Worm (Caenorhabditis elegans) whole organism, young adult: ENCODE results near the gene Y51H7BR.7.

ENCODE experiments used
- B0035.1 ChIP-seq: sonication (generic microtip); optimal IDR thresholded peaks from 2 replicates; lab custom pipeline; 2016; ENCODE audit warnings: missing genetic modification characterization, mild to moderate bottlenecking, missing compliant biosample characterization, missing genotype, missing genetic modification reagents
- C17E4.6 ChIP-seq: fragments of 200-800 bp; sonication (Bioruptor generic); IDR thresholded peaks from 2 replicates; pipeline ENCODE4 v1.3.6; 2022; ENCODE audit warnings: missing genetic modification reagents, missing genetic modification characterization, missing compliant biosample characterization
- D2030.7 ChIP-seq: fragments of 200-800 bp; sonication (Bioruptor generic); IDR thresholded peaks from 2 replicates; pipeline ENCODE4 v1.3.6; 2022; ENCODE audit warnings: missing genetic modification reagents, missing genetic modification characterization, missing compliant biosample characterization
- F33H1.4 ChIP-seq: fragments of 200-800 bp; sonication (Bioruptor generic); IDR thresholded peaks from 2 replicates; pipeline ENCODE4 v1.3.6; 2022; ENCODE audit warnings: missing genetic modification reagents, missing genetic modification characterization, missing compliant biosample characterization
- K12H6.12 ChIP-seq: fragments of 200-800 bp; sonication (Bioruptor generic); optimal IDR thresholded peaks from 2 replicates; lab custom pipeline; 2018; ENCODE audit warnings: mild to moderate bottlenecking, missing genetic modification characterization, missing compliant biosample characterization
- Y53F4B.3 ChIP-seq: fragments of 200-800 bp; sonication (Bioruptor generic); IDR thresholded peaks from 2 replicates; pipeline ENCODE4 v1.3.6; 2022; ENCODE audit warnings: missing genetic modification reagents, missing genetic modification characterization, missing compliant biosample characterization
- Y53G8AR.9 ChIP-seq: fragments of 200-800 bp; sonication (Bioruptor generic); conservative IDR thresholded peaks from 2 replicates; pipeline ENCODE4 v1.3.6; 2022; ENCODE audit warnings: missing genetic modification reagents, missing genetic modification characterization, missing compliant biosample characterization
- Y95B8A.8 ChIP-seq: fragments of 200-800 bp; sonication (Bioruptor generic); IDR thresholded peaks from 2 replicates; pipeline ENCODE4 v1.3.6; 2022; ENCODE audit warnings: missing genetic modification reagents, missing genetic modification characterization, missing compliant biosample characterization
- athp-1 ChIP-seq: sonication (generic microtip); optimal IDR thresholded peaks from 2 replicates; lab custom pipeline; 2017; ENCODE audit warnings: mild to moderate bottlenecking, missing genetic modification characterization, missing compliant biosample characterization
- bed-1 ChIP-seq: fragments of 200-800 bp; sonication (Bioruptor generic); IDR thresholded peaks from 2 replicates; pipeline ENCODE4 v1.3.6; 2022; ENCODE audit warnings: missing genetic modification reagents, missing genetic modification characterization, missing compliant biosample characterization
- ccch-3 ChIP-seq: fragments of 200-800 bp; sonication (Bioruptor generic); optimal IDR thresholded peaks from 2 replicates; lab custom pipeline; 2018; ENCODE audit warnings: mild to moderate bottlenecking, missing genetic modification characterization, missing compliant biosample characterization
- ceh-58 ChIP-seq: fragments of 200-800 bp; sonication (Bioruptor generic); IDR thresholded peaks from 2 replicates; pipeline ENCODE4 v1.3.6; 2022; ENCODE audit warnings: missing genetic modification characterization, missing compliant biosample characterization
- dpff-1 ChIP-seq: sonication (generic microtip); optimal IDR thresholded peaks from 2 replicates; lab custom pipeline; 2017; ENCODE audit warnings: mild to moderate bottlenecking, missing genetic modification characterization, missing compliant biosample characterization
- efl-1 ChIP-seq: fragments of 150-350 bp; optimal IDR thresholded peaks from 2 replicates; lab custom pipeline; 2014; ENCODE audit warnings: missing biosample characterization, missing genetic modification reagents, missing genetic modification characterization
- egl-44 ChIP-seq: fragments of 200-800 bp; sonication (Bioruptor generic); IDR thresholded peaks from 2 replicates; pipeline ENCODE4 v1.3.6; 2022; ENCODE audit warnings: missing genetic modification reagents, missing genetic modification characterization, missing compliant biosample characterization
- fkh-3 ChIP-seq: sonication (generic microtip); optimal IDR thresholded peaks from 2 replicates; lab custom pipeline; 2016; ENCODE audit warnings: mild to moderate bottlenecking, missing genetic modification characterization, missing compliant biosample characterization
- gei-17 ChIP-seq: fragments of 200-800 bp; sonication (Bioruptor generic); optimal IDR thresholded peaks from 2 replicates; lab custom pipeline; 2018; ENCODE audit warnings: mild to moderate bottlenecking, missing genetic modification characterization, missing compliant biosample characterization
- hmg-1.2 ChIP-seq: fragments of 200-800 bp; sonication (Bioruptor generic); IDR thresholded peaks from 2 replicates; pipeline ENCODE4 v1.3.6; 2022; ENCODE audit warnings: missing genetic modification reagents, missing genetic modification characterization, missing compliant biosample characterization
- hsf-1 ChIP-seq: fragments of 200-800 bp; sonication (Bioruptor generic); IDR thresholded peaks from 2 replicates; pipeline ENCODE4 v1.3.6; 2022; ENCODE audit warnings: missing genetic modification reagents, missing genetic modification characterization, missing compliant biosample characterization
- lin-40 ChIP-seq: sonication (generic microtip); optimal IDR thresholded peaks from 2 replicates; lab custom pipeline; 2016; ENCODE audit warnings: missing genetic modification characterization, mild to moderate bottlenecking, missing compliant biosample characterization, missing genotype, missing genetic modification reagents
- lin-54 ChIP-seq: fragments of 200-800 bp; sonication (Bioruptor generic); optimal IDR thresholded peaks from 2 replicates; lab custom pipeline; 2018; ENCODE audit warnings: mild to moderate bottlenecking, missing genetic modification characterization, missing compliant biosample characterization
- lir-1 ChIP-seq: fragments of 200-800 bp; sonication (Bioruptor generic); conservative IDR thresholded peaks from 2 replicates; pipeline ENCODE4 v1.3.6; 2022; ENCODE audit warnings: missing genetic modification reagents, missing genetic modification characterization, missing compliant biosample characterization
- lsl-1 ChIP-seq: fragments of 200-800 bp; sonication (Bioruptor generic); optimal IDR thresholded peaks from 2 replicates; lab custom pipeline; 2018; ENCODE audit warnings: mild to moderate bottlenecking, missing genetic modification characterization, moderate library complexity, missing compliant biosample characterization
- madf-10 ChIP-seq: sonication (generic microtip); optimal IDR thresholded peaks from 2 replicates; lab custom pipeline; 2016; ENCODE audit warnings: mild to moderate bottlenecking, missing genetic modification characterization, missing compliant biosample characterization
- madf-6 ChIP-seq: fragments of 200-800 bp; sonication (Bioruptor generic); IDR thresholded peaks from 2 replicates; pipeline ENCODE4 v1.3.6; 2022; ENCODE audit warnings: missing genetic modification reagents, missing genetic modification characterization, missing compliant biosample characterization
- madf-8 ChIP-seq: fragments of 200-800 bp; sonication (Bioruptor generic); conservative IDR thresholded peaks from 2 replicates; pipeline ENCODE4 v1.3.6; 2022; ENCODE audit warnings: missing genetic modification reagents, missing genetic modification characterization, missing compliant biosample characterization
- mcd-1 ChIP-seq: fragments of 200-800 bp; sonication (Bioruptor generic); IDR thresholded peaks from 2 replicates; pipeline ENCODE4 v1.3.6; 2022; ENCODE audit warnings: missing genetic modification reagents, missing genetic modification characterization, missing compliant biosample characterization
- nhr-120 ChIP-seq: fragments of 200-800 bp; sonication (Bioruptor generic); IDR thresholded peaks from 2 replicates; pipeline ENCODE4 v1.3.6; 2022; ENCODE audit warnings: missing genetic modification characterization, missing compliant biosample characterization
- nhr-90 ChIP-seq: sonication (generic microtip); optimal IDR thresholded peaks from 2 replicates; lab custom pipeline; 2016; ENCODE audit warnings: missing genotype, mild to moderate bottlenecking, missing genetic modification characterization, missing compliant biosample characterization
- pbrm-1 ChIP-seq: fragments of 200-800 bp; sonication (Bioruptor generic); IDR thresholded peaks from 2 replicates; pipeline ENCODE4 v1.3.6; 2022; ENCODE audit warnings: missing genetic modification reagents, missing genetic modification characterization, missing compliant biosample characterization
- pha-4 ChIP-seq: fragments of 150-350 bp; sonication (generic microtip); optimal IDR thresholded peaks from 2 replicates; lab custom pipeline; 2014; ENCODE audit warnings: missing biosample characterization, missing genetic modification reagents, missing genetic modification characterization
- repo-1 ChIP-seq: sonication (generic microtip); optimal IDR thresholded peaks from 2 replicates; lab custom pipeline; 2017; ENCODE audit warnings: mild to moderate bottlenecking, missing genetic modification characterization, missing compliant biosample characterization
- snpc-1.1 ChIP-seq: sonication (generic microtip); optimal IDR thresholded peaks from 2 replicates; lab custom pipeline; 2017; ENCODE audit warnings: missing genetic modification characterization, mild to moderate bottlenecking, missing compliant biosample characterization, antibody characterized with exemption, moderate library complexity, missing genotype, missing genetic modification reagents; ENCODE audit not compliant: insufficient read depth
- somi-1 ChIP-seq: fragments of 200-800 bp; sonication (Bioruptor generic); optimal IDR thresholded peaks from 2 replicates; lab custom pipeline; 2018; ENCODE audit warnings: mild to moderate bottlenecking, missing genetic modification characterization, missing compliant biosample characterization
- sptf-2 ChIP-seq: fragments of 200-800 bp; sonication (Bioruptor generic); optimal IDR thresholded peaks from 2 replicates; lab custom pipeline; 2018; ENCODE audit warnings: mild to moderate bottlenecking, missing genetic modification characterization, missing compliant biosample characterization
- tbx-9 ChIP-seq: sonication (generic microtip); optimal IDR thresholded peaks from 2 replicates; lab custom pipeline; 2016; ENCODE audit warnings: borderline replicate concordance, missing genetic modification characterization, inconsistent platforms, missing compliant biosample characterization
- tlf-1 ChIP-seq: fragments of 200-800 bp; sonication (Bioruptor generic); optimal IDR thresholded peaks from 2 replicates; lab custom pipeline; 2018; ENCODE audit warnings: mild to moderate bottlenecking, missing genetic modification characterization, missing compliant biosample characterization
- xnd-1 ChIP-seq: sonication (generic microtip); optimal IDR thresholded peaks from 2 replicates; lab custom pipeline; 2016; ENCODE audit warnings: missing genotype, missing genetic modification reagents, missing genetic modification characterization, missing compliant biosample characterization
- ztf-25 ChIP-seq: fragments of 200-800 bp; sonication (Bioruptor generic); IDR thresholded peaks from 2 replicates; pipeline ENCODE4 v1.3.6; 2022; ENCODE audit warnings: missing genetic modification reagents, missing genetic modification characterization, missing compliant biosample characterization
- ztf-26 ChIP-seq: sonication (generic microtip); optimal IDR thresholded peaks from 2 replicates; lab custom pipeline; 2017; ENCODE audit warnings: missing genetic modification characterization, missing compliant biosample characterization
- ztf-3 ChIP-seq: fragments of 200-800 bp; sonication (Bioruptor generic); optimal IDR thresholded peaks from 2 replicates; lab custom pipeline; 2018; ENCODE audit warnings: mild to moderate bottlenecking, missing genetic modification characterization, missing compliant biosample characterization

Y51H7BR.7 gene

DNA sequence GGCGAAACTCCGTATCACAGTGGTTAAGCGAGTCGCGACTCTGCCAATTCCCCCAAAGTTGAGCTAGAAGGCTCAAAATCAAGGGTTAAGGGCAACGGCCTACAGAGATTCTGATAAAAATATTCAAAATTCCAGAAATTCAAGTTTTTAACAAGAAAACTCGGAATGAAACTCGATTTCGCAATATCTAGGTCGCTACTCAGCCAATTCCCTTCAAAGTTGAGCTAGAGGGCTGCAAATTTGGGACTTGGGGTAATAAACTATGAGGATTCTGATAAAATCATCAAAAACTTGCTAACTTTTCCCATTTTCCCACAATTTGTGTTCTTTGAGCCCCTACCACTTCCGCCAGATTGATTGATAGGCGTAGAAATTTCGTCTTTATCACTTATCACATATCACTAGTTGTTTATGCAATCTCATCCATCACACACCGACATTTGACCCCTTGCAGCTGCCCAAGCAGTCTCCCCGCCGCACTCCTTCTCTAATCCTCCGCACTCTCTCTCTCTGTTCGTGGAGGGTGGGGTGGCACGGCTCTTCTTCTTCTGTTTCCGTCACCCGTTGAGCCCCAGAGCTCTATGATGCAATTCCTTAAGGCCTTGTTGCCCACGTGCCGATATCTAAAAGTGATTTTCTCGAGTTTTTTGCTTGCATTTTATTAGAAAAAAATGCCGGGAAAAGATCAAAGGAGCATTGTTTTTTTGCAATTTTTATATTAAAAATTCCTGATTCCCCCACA is 23.6 kb downstream of the Y51H7BR.7 start (continued):
- no peak for TF ChIP-seq hmg-1.2
- no peak for TF ChIP-seq Y53F4B.3 (GFP tag; lab: Robert Waterston, UW)
- no peak for TF ChIP-seq egl-44 (GFP tag; lab: Robert Waterston, UW)
- TF ChIP-seq tbx-9: no peak
- TF ChIP-seq C17E4.6 (GFP tag; lab: Robert Waterston, UW): no peak
- peak; percentile 84 for TF ChIP-seq somi-1
- no peak for TF ChIP-seq fkh-3
- TF ChIP-seq tlf-1 (GFP tag; lab: Kevin White, UChicago): no peak
- TF ChIP-seq madf-8 (GFP tag; lab: Robert Waterston, UW): no peak
- no peak for TF ChIP-seq ztf-25 (GFP tag; lab: Robert Waterston, UW)
- TF ChIP-seq ceh-58 (GFP tag; lab: Robert Waterston, UW): no peak
- no peak for TF ChIP-seq hsf-1 (GFP tag; lab: Robert Waterston, UW)
- TF ChIP-seq K12H6.12 (tag; lab: Kevin White, UChicago): peak; percentile 54
- peak; percentile 2 for TF ChIP-seq lin-40 (tag; lab: Kevin White, UChicago)
- TF ChIP-seq ztf-3 (GFP tag; lab: Kevin White, UChicago): no peak
- no peak for TF ChIP-seq gei-17 (GFP tag; lab: Kevin White, UChicago)
- no peak for TF ChIP-seq bed-1

DNA sequence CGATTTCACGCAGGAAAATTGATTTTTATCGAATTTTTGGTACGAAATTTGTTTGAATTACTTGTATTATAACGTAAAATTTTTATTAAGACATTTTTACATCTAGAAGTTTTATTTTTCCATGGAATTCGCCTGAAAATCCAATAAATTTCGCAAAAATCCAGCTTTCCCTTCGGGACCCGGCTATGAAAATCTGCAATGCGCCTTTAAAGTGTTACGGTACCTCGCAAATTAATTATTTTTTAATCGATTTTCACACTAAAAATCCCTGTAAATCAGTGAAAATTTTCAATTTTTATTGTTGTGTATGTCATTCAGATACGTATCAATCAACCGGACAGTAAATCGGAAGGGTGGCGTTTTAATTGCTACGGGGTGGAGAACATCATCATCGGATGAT is 24.4 kb downstream of the Y51H7BR.7 start:
- peak; percentile 81 for TF ChIP-seq madf-6 (GFP tag; lab: Robert Waterston, UW)
- TF ChIP-seq athp-1: no peak
- TF ChIP-seq mcd-1 (GFP tag; lab: Robert Waterston, UW): peak; percentile 44; the same call in 1 of the 2 replicates
- TF ChIP-seq nhr-120 (GFP tag; lab: Robert Waterston, UW): no peak
- peak; percentile 4 for TF ChIP-seq efl-1 (GFP tag; lab: Kevin White, UChicago)
- TF ChIP-seq ztf-25 (GFP tag; lab: Robert Waterston, UW): no peak
- peak; percentile 60 for TF ChIP-seq D2030.7 (GFP tag; lab: Robert Waterston, UW)
- peak; percentile 87 for TF ChIP-seq F33H1.4 (GFP tag; lab: Robert Waterston, UW)
- peak; percentile 26 for TF ChIP-seq lin-54 (GFP tag; lab: Kevin White, UChicago)
- peak; percentile 87 for TF ChIP-seq xnd-1 (tag; lab: Kevin White, UChicago)
- peak; percentile 85 for TF ChIP-seq lsl-1 (GFP tag; lab: Kevin White, UChicago)
- TF ChIP-seq madf-8 (GFP tag; lab: Robert Waterston, UW): peak; percentile 58
- TF ChIP-seq, all 124 proteins: peak for 9

DNA sequence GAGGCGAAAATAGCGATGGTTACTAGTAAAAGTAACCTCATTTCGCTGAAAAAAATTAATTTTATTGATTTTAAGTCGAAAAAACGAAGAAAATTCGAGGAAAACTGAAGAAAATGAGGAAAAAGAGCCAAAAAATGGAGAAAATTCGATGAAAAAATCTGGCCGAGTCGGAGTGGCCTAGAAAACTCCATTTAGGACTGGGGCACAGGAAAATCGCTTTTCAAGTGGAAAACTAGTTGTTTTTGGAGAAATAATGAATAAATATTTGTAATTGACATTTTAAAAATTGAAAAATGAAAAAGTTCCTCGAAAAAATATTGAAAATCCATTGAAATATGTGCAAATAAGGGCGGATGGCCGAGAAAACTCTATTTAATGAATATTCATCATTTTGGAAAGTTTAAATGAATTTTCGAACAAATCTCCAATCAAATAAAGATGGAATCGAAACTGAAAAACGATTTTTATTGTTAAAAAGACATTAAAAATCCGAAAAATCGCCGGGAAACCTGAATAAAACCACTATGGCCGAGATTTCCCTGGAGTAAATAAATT is 25.0 kb downstream of the Y51H7BR.7 start, which contains the start of gene emc-1:
emc-1 (minus strand) TSS at position 45 of the 555 bp plus-strand sequence.
- TF ChIP-seq Y53F4B.3 (GFP tag; lab: Robert Waterston, UW): no peak
- TF ChIP-seq sptf-2 (GFP tag; lab: Kevin White, UChicago): no peak
- no peak for TF ChIP-seq Y95B8A.8 (GFP tag; lab: Robert Waterston, UW)
- no peak for TF ChIP-seq Y53G8AR.9 (GFP tag; lab: Robert Waterston, UW)
- TF ChIP-seq F33H1.4 (GFP tag; lab: Robert Waterston, UW): no peak
- TF ChIP-seq pbrm-1: no peak
- TF ChIP-seq dpff-1 (tag; lab: Kevin White, UChicago): no peak
- TF ChIP-seq repo-1: no peak
- no peak for TF ChIP-seq snpc-1.1 (tag; lab: Kevin White, UChicago)
- TF ChIP-seq ccch-3 (GFP tag; lab: Kevin White, UChicago): no peak
- no peak for TF ChIP-seq B0035.1 (tag; lab: Kevin White, UChicago)
- no peak for TF ChIP-seq nhr-90 (tag; lab: Kevin White, UChicago)
- no peak for TF ChIP-seq lir-1
- no peak for TF ChIP-seq ztf-25 (GFP tag; lab: Robert Waterston, UW)
- no peak for TF ChIP-seq ztf-26 (tag; lab: Kevin White, UChicago)
- TF ChIP-seq pha-4: no peak
- no peak for TF ChIP-seq efl-1 (GFP tag; lab: Kevin White, UChicago)
- no peak for TF ChIP-seq madf-10
- no peak for TF ChIP-seq ztf-3 (GFP tag; lab: Kevin White, UChicago)
